Worm (Caenorhabditis elegans): ENCODE data around the gene clec-198.

Gene clec-198

DNA sequence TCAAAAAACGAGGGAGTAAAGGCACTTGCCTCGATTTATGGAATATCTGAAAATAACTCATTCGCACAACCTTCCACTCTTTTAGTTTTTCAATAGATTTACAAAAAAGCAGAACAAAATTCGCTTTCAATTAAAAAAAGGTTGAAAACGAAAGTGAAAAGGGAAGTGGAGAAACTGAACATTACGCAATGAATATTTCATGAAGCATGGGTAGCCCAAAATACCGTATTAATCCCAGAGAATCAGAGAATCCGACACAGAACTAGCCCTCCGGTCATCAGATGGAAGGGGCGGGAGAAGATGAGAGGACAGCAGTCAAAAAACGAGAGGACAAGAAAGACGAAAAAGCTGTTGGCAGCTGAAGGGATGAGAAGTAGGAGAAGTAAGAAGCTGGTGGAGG lies 24.5 kb downstream of the clec-198 start, which contains the start of gene C30H6.5:
Gene C30H6.5 (plus strand): TSS at position 301 of the 400 bp plus-strand sequence.
- TF ChIP-seq dsc-1 (tag; optimal IDR thresholded peaks at IDR 0.05) = no peak
- TF ChIP-seq blmp-1 (tag; optimal IDR thresholded peaks at IDR 0.05) = peak; percentile 82

DNA sequence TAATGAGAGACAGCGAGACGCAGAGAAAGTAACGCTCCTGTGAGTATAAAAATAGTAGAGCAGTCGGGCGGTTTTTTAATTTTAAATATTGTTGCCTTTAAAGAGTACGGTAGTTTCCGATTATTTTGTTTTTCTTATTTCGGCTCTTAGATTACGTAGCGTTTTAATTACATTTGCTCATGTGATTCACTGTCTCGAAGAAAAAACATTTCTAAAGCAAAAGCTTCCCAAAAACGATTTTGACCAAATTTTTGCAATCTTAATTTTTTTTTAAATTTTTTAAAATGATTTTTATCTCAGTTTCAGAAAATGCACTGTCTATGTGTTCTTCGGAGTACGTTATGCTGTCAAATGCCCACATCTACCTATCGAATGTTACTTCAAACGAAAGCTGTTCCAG lies 29.2 kb downstream of the clec-198 start, which contains the start of gene haf-1:
Gene haf-1 (plus strand): TSS at position 301 of the 400 bp plus-strand sequence.
- TF ChIP-seq efl-1 (optimal IDR thresholded peaks at IDR 0.05) = no peak
- peak in 1 of 2 experiments; percentile 13 for TF ChIP-seq efl-1 (GFP tag; optimal IDR thresholded peaks at IDR 0.05 in 1 of 2)
- no peak for TF ChIP-seq mab-9 (GFP tag; IDR thresholded peaks at IDR 0.05)
- no peak for TF ChIP-seq unc-86 (tag; optimal IDR thresholded peaks at IDR 0.05)
- no peak for TF ChIP-seq egl-27 (tag; optimal IDR thresholded peaks at IDR 0.05)

DNA sequence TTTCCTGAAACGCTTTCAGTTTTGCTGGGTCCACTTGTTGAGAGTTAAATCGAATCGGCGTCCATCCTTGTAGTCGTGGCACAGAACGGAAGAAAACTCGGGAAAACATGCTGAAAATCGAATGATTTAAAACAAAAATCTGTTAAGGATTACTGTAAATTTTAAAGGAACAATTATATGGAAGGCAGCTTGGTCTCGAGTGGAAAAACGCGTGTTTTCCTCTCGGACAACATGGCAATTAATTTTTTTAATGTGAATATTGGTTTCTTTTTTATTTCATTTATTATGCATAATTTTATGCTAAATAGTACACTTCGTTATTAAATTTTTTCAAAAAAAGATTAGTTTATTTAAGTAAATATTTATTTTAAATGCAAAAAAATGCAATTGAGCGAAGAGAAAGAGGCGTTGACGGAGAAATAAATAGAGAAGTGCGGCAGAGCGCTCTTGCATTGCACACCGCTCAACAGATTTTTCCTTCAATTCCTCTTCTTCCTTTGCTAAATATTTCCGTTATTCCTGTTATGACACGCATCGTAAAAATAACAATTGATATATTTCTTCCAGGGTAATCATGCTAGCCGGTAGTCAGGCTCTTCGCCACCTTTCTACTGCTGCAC lies 33.2 kb downstream of the clec-198 start, which contains the start of the genes C30H6.9 and dlat-2:
Gene C30H6.9 (minus strand): TSS at position 110 of the 620 bp plus-strand sequence.
Gene dlat-2 (plus strand): TSS at position 566 of the 620 bp plus-strand sequence.
- TF ChIP-seq mab-9 (GFP tag; IDR thresholded peaks at IDR 0.05) (no peak), snu-23 (GFP tag; optimal IDR thresholded peaks at IDR 0.05) (peak; percentile 15), lin-15B (tag; optimal IDR thresholded peaks at IDR 0.05) (peak; percentile 13), nhr-20 (tag; optimal IDR thresholded peaks at IDR 0.05) (peak; percentile 22), ceh-8 (GFP tag; optimal IDR thresholded peaks at IDR 0.05) (no peak), lsy-2 (tag; optimal IDR thresholded peaks at IDR 0.05) (peak; percentile 19 to 50), nhr-90 (tag; optimal IDR thresholded peaks at IDR 0.05; ENCODE audit: poor library complexity) (peak; percentile 9), egl-13 (tag; optimal IDR thresholded peaks at IDR 0.05) (no peak), blmp-1 (tag; optimal IDR thresholded peaks at IDR 0.05) (peak; percentile 46), zag-1 (tag; optimal IDR thresholded peaks at IDR 0.05) (no peak), C16A3.4 (tag; optimal IDR thresholded peaks at IDR 0.05) (peak; percentile 11), skn-1 (tag; optimal IDR thresholded peaks at IDR 0.05) (peak; percentile 3), nhr-47 (tag; optimal IDR thresholded peaks at IDR 0.05) (peak; percentile 24), lin-35 (GFP tag; optimal IDR thresholded peaks at IDR 0.05) (peak; percentile 24 to 47), efl-1 (optimal IDR thresholded peaks at IDR 0.05) (peak; percentile 20 to 25), efl-1 (GFP tag; optimal IDR thresholded peaks at IDR 0.05 in 1 of 2) (peak in 1 of 2 experiments; percentile 35), dpl-1 (GFP tag; optimal IDR thresholded peaks at IDR 0.05) (peak in 2 of 3 experiments; percentile 21 to 49)

DNA sequence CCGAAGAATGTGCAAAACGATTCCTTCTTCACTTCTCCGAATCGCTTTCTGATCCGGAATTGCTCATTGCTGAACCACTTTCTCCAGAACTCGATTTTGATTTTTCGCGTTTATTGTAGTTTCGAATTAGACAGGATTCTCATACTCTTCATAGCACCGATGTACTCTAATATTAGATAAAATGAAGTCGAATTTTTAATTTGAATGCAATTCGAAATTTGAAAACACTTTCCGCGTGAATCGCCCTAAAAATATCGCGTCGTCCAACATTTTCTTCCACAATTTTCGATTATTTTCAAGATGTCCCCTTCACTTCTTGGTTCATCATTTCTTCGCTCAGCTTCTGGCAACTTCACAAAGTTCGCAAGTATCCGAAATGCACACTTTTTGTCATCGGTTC lies 35.1 kb downstream of the clec-198 start, which contains the start of gene C30H6.8:
Gene C30H6.8 (plus strand): TSS at position 301 of the 400 bp plus-strand sequence.
- no peak for TF ChIP-seq hlh-4 (tag; optimal IDR thresholded peaks at IDR 0.05)
- TF ChIP-seq rnt-1 (tag; optimal IDR thresholded peaks at IDR 0.05) = no peak
- TF ChIP-seq pax-3 (tag; optimal IDR thresholded peaks at IDR 0.05) = no peak
- TF ChIP-seq fos-1 (tag; optimal IDR thresholded peaks at IDR 0.05) = no peak
- TF ChIP-seq isw-1 (GFP tag; IDR thresholded peaks at IDR 0.05) = no peak
- TF ChIP-seq lin-14 (GFP tag; optimal IDR thresholded peaks at IDR 0.05) = no peak
- no peak for TF ChIP-seq C34B4.2 (tag; optimal IDR thresholded peaks at IDR 0.05)
- no peak for TF ChIP-seq lin-39 (tag; optimal IDR thresholded peaks at IDR 0.05)
- TF ChIP-seq sup-37 (GFP tag; optimal IDR thresholded peaks at IDR 0.05) = no peak
- no peak for TF ChIP-seq elt-3 (tag; optimal IDR thresholded peaks at IDR 0.05)

DNA sequence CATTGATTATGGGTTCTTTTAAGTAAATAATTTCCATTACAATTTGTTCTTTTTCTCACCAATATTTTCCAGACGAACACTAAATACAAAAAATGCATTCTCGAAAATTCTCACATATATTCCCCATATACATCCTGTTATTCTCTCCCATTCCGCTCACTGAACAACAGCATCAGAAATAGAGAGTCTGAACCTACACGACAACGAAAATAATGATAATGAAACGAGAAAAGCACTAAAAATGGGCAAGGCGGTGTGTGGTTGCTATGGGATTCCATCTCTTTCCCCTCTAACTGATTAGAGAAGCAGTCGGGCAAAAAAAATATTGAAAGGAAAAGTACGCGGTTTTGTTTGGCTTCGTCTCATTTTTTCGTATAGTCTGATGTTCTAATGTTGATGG lies 36.1 kb downstream of the clec-198 start, which contains the start of gene C30H6.12:
Gene C30H6.12 (plus strand): TSS at position 301 of the 400 bp plus-strand sequence.
- TF ChIP-seq elt-3 (tag; optimal IDR thresholded peaks at IDR 0.05) (no peak), jun-1 (tag; optimal IDR thresholded peaks at IDR 0.05) (no peak), ceh-90 (tag; optimal IDR thresholded peaks at IDR 0.05) (no peak), egl-27 (tag; optimal IDR thresholded peaks at IDR 0.05) (no peak), hlh-4 (tag; optimal IDR thresholded peaks at IDR 0.05) (no peak), grh-1 (GFP tag; IDR thresholded peaks at IDR 0.05) (no peak), nhr-84 (tag; optimal IDR thresholded peaks at IDR 0.05) (no peak), efl-1 (optimal IDR thresholded peaks at IDR 0.05) (no peak), efl-1 (GFP tag; optimal IDR thresholded peaks at IDR 0.05 in 1 of 2) (no peak), efl-3 (GFP tag; optimal IDR thresholded peaks at IDR 0.05) (no peak), snu-23 (GFP tag; optimal IDR thresholded peaks at IDR 0.05) (no peak), ztf-4 (tag; optimal IDR thresholded peaks at IDR 0.05) (no peak), ceh-63 (GFP tag; optimal IDR thresholded peaks at IDR 0.05) (no peak), ama-1 (optimal IDR thresholded peaks at IDR 0.05) (no peak), sox-4 (tag; optimal IDR thresholded peaks at IDR 0.05) (no peak), nhr-237 (tag; optimal IDR thresholded peaks at IDR 0.05) (no peak)
